Worm (Caenorhabditis elegans) whole organism, young adult: ENCODE measurements around the gene C55B6.7.

Source experiments
- B0035.1 ChIP-seq: sonication (generic microtip); optimal IDR thresholded peaks from 2 replicates; lab custom pipeline; 2016; ENCODE audit warnings: missing genetic modification characterization, mild to moderate bottlenecking, missing compliant biosample characterization, missing genotype, missing genetic modification reagents
- C17E4.6 ChIP-seq: fragments of 200-800 bp; sonication (Bioruptor generic); IDR thresholded peaks from 2 replicates; pipeline ENCODE4 v1.3.6; 2022; ENCODE audit warnings: missing genetic modification reagents, missing genetic modification characterization, missing compliant biosample characterization
- F37B4.10 ChIP-seq: fragments of 200-800 bp; sonication (Bioruptor generic); IDR thresholded peaks from 2 replicates; pipeline ENCODE4 v1.3.6; 2022; ENCODE audit warnings: missing genetic modification characterization, missing compliant biosample characterization
- F39B2.1 ChIP-seq: fragments of 200-800 bp; sonication (Bioruptor generic); IDR thresholded peaks from 2 replicates; pipeline ENCODE4 v1.3.6; 2022; ENCODE audit warnings: missing genetic modification reagents, missing genetic modification characterization, missing compliant biosample characterization
- Y53F4B.3 ChIP-seq: fragments of 200-800 bp; sonication (Bioruptor generic); IDR thresholded peaks from 2 replicates; pipeline ENCODE4 v1.3.6; 2022; ENCODE audit warnings: missing genetic modification reagents, missing genetic modification characterization, missing compliant biosample characterization
- akir-1 ChIP-seq: fragments of 200-800 bp; sonication (Bioruptor generic); optimal IDR thresholded peaks from 2 replicates; lab custom pipeline; 2018; ENCODE audit warnings: mild to moderate bottlenecking, missing genetic modification characterization, moderate library complexity, missing compliant biosample characterization
- ama-1 ChIP-seq, 3 experiments: fragments of 150-350 bp in 1 of 3; sonication (generic microtip) in 2 of 3; optimal IDR thresholded peaks; 2 replicates each; lab custom pipeline; 2014 to 2018; ENCODE audit warnings: missing biosample characterization in 2 of 3, missing genetic modification characterization in 2 of 3, missing genetic modification reagents in 2 of 3
- aptf-3 ChIP-seq: fragments of 200-800 bp; sonication (Bioruptor generic); IDR thresholded peaks from 2 replicates; pipeline ENCODE4 v1.3.6; 2022; ENCODE audit warnings: missing genetic modification characterization, missing compliant biosample characterization
- ccch-3 ChIP-seq: fragments of 200-800 bp; sonication (Bioruptor generic); optimal IDR thresholded peaks from 2 replicates; lab custom pipeline; 2018; ENCODE audit warnings: mild to moderate bottlenecking, missing genetic modification characterization, missing compliant biosample characterization
- cebp-1 ChIP-seq, 2 experiments: fragments of 200-800 bp in 1 of 2; sonication (Bioruptor generic) in 1 of 2; sonication (generic microtip) in 1 of 2; IDR thresholded peaks in 1 of 2; optimal IDR thresholded peaks in 1 of 2; 2 replicates each; pipeline versions ENCODE4 v1.3.6 to Lab custom; 2017 to 2022; ENCODE audit warnings: missing compliant biosample characterization in 2 of 2, missing genetic modification characterization in 2 of 2, mild to moderate bottlenecking in 1 of 2, missing genetic modification reagents in 1 of 2, moderate library complexity in 1 of 2
- ceh-40 ChIP-seq: fragments of 200-800 bp; sonication (Bioruptor generic); IDR thresholded peaks from 2 replicates; pipeline ENCODE4 v1.3.6; 2022; ENCODE audit warnings: missing genetic modification characterization, missing compliant biosample characterization
- dox-1 ChIP-seq: fragments of 200-800 bp; sonication (Bioruptor generic); IDR thresholded peaks from 2 replicates; pipeline ENCODE4 v1.3.6; 2022; ENCODE audit warnings: missing genetic modification reagents, missing genetic modification characterization, missing compliant biosample characterization
- egl-18 ChIP-seq: fragments of 200-800 bp; sonication (Bioruptor generic); IDR thresholded peaks from 2 replicates; pipeline ENCODE4 v1.3.6; 2022; ENCODE audit warnings: missing genetic modification reagents, missing genetic modification characterization, missing compliant biosample characterization
- fkh-3 ChIP-seq: sonication (generic microtip); optimal IDR thresholded peaks from 2 replicates; lab custom pipeline; 2016; ENCODE audit warnings: mild to moderate bottlenecking, missing genetic modification characterization, missing compliant biosample characterization
- gei-17 ChIP-seq: fragments of 200-800 bp; sonication (Bioruptor generic); optimal IDR thresholded peaks from 2 replicates; lab custom pipeline; 2018; ENCODE audit warnings: mild to moderate bottlenecking, missing genetic modification characterization, missing compliant biosample characterization
- hmg-1.2 ChIP-seq: fragments of 200-800 bp; sonication (Bioruptor generic); IDR thresholded peaks from 2 replicates; pipeline ENCODE4 v1.3.6; 2022; ENCODE audit warnings: missing genetic modification reagents, missing genetic modification characterization, missing compliant biosample characterization
- lin-35 ChIP-seq, 3 experiments: fragments of 150-350 bp in 2 of 3; sonication (generic microtip) in 1 of 3; optimal IDR thresholded peaks; 2 replicates each; lab custom pipeline; 2014 to 2018; ENCODE audit warnings: missing biosample characterization in 3 of 3, missing genetic modification characterization in 3 of 3, missing genetic modification reagents in 3 of 3
- lir-1 ChIP-seq: fragments of 200-800 bp; sonication (Bioruptor generic); conservative IDR thresholded peaks from 2 replicates; pipeline ENCODE4 v1.3.6; 2022; ENCODE audit warnings: missing genetic modification reagents, missing genetic modification characterization, missing compliant biosample characterization
- lsy-27 ChIP-seq: sonication (generic microtip); optimal IDR thresholded peaks from 2 replicates; lab custom pipeline; 2017; ENCODE audit warnings: missing genetic modification characterization, mild to moderate bottlenecking, missing compliant biosample characterization, antibody characterized with exemption, missing genotype, borderline replicate concordance; ENCODE audit not compliant: insufficient read depth
- mcd-1 ChIP-seq: fragments of 200-800 bp; sonication (Bioruptor generic); IDR thresholded peaks from 2 replicates; pipeline ENCODE4 v1.3.6; 2022; ENCODE audit warnings: missing genetic modification reagents, missing genetic modification characterization, missing compliant biosample characterization
- mel-28 ChIP-seq: sonication (generic microtip); optimal IDR thresholded peaks from 2 replicates; lab custom pipeline; 2016; ENCODE audit warnings: borderline replicate concordance, mild to moderate bottlenecking, missing genetic modification characterization, missing compliant biosample characterization
- nfya-1 ChIP-seq: sonication (generic microtip); optimal IDR thresholded peaks from 2 replicates; lab custom pipeline; 2017; ENCODE audit warnings: antibody characterized with exemption, missing compliant biosample characterization, missing genetic modification characterization, borderline replicate concordance; ENCODE audit not compliant: insufficient read depth
- nhr-120 ChIP-seq: fragments of 200-800 bp; sonication (Bioruptor generic); IDR thresholded peaks from 2 replicates; pipeline ENCODE4 v1.3.6; 2022; ENCODE audit warnings: missing genetic modification characterization, missing compliant biosample characterization
- nhr-80 ChIP-seq: sonication (generic microtip); optimal IDR thresholded peaks from 2 replicates; lab custom pipeline; 2016; ENCODE audit warnings: missing genetic modification characterization, missing compliant biosample characterization
- rcor-1 ChIP-seq: fragments of 200-800 bp; sonication (Bioruptor generic); IDR thresholded peaks from 2 replicates; pipeline ENCODE4 v1.3.6; 2022; ENCODE audit warnings: missing genetic modification reagents, missing genetic modification characterization, missing compliant biosample characterization
- rec-8 ChIP-seq, 2 experiments: sonication (generic microtip); optimal IDR thresholded peaks; 2 replicates each; lab custom pipeline; 2016; ENCODE audit warnings: mild to moderate bottlenecking in 2 of 2, missing genetic modification characterization in 2 of 2, missing genetic modification reagents in 2 of 2, missing genotype in 2 of 2, missing biosample characterization in 1 of 2, missing compliant biosample characterization in 1 of 2, moderate library complexity in 1 of 2
- repo-1 ChIP-seq: sonication (generic microtip); optimal IDR thresholded peaks from 2 replicates; lab custom pipeline; 2017; ENCODE audit warnings: mild to moderate bottlenecking, missing genetic modification characterization, missing compliant biosample characterization
- rpc-1 ChIP-seq, 2 experiments: fragments of 150-350 bp in 1 of 2; sonication (generic microtip) in 1 of 2; optimal IDR thresholded peaks; 2 replicates each; lab custom pipeline; 2014 to 2018; ENCODE audit warnings: missing biosample characterization in 1 of 2, missing genetic modification characterization in 1 of 2, missing genetic modification reagents in 1 of 2, missing genotype in 1 of 2
- snpc-1.1 ChIP-seq: sonication (generic microtip); optimal IDR thresholded peaks from 2 replicates; lab custom pipeline; 2017; ENCODE audit warnings: missing genetic modification characterization, mild to moderate bottlenecking, missing compliant biosample characterization, antibody characterized with exemption, moderate library complexity, missing genotype, missing genetic modification reagents; ENCODE audit not compliant: insufficient read depth
- snpc-3.4 ChIP-seq: sonication (generic microtip); optimal IDR thresholded peaks from 2 replicates; lab custom pipeline; 2017; ENCODE audit warnings: missing genetic modification characterization, mild to moderate bottlenecking, missing compliant biosample characterization, antibody characterized with exemption, moderate library complexity, missing genotype, missing genetic modification reagents
- tbp1 ChIP-seq: fragments of 200-800 bp; sonication (Bioruptor generic); optimal IDR thresholded peaks from 2 replicates; lab custom pipeline; 2018; ENCODE audit warnings: mild to moderate bottlenecking, missing genetic modification characterization, missing compliant biosample characterization
- tlf-1 ChIP-seq: fragments of 200-800 bp; sonication (Bioruptor generic); optimal IDR thresholded peaks from 2 replicates; lab custom pipeline; 2018; ENCODE audit warnings: mild to moderate bottlenecking, missing genetic modification characterization, missing compliant biosample characterization
- zim-3 ChIP-seq: sonication (generic microtip); optimal IDR thresholded peaks from 2 replicates; lab custom pipeline; 2017; ENCODE audit warnings: mild to moderate bottlenecking, missing genetic modification characterization, moderate library complexity, missing compliant biosample characterization
- ztf-3 ChIP-seq: fragments of 200-800 bp; sonication (Bioruptor generic); optimal IDR thresholded peaks from 2 replicates; lab custom pipeline; 2018; ENCODE audit warnings: mild to moderate bottlenecking, missing genetic modification characterization, missing compliant biosample characterization

C55B6.7 gene

ce11 chrX:7175389-7175788, 16.4 kb downstream of the C55B6.7 start:
- TF ChIP-seq B0035.1 (tag; lab: Kevin White, UChicago) (no peak), ztf-3 (no peak), lir-1 (GFP tag; lab: Robert Waterston, UW) (no peak), F37B4.10 (GFP tag; lab: Robert Waterston, UW) (no peak), ama-1 (optimal IDR thresholded peaks at IDR 0.05; lab: Kevin White, UChicago) (no peak), ama-1 (GFP tag; optimal IDR thresholded peaks at IDR 0.05; lab: Kevin White, UChicago) (no peak), F39B2.1 (no peak), cebp-1 (GFP tag; IDR thresholded peaks at IDR 0.05; lab: Robert Waterston, UW) (no peak), cebp-1 (tag; optimal IDR thresholded peaks at IDR 0.05; lab: Kevin White, UChicago) (no peak), tlf-1 (GFP tag; lab: Kevin White, UChicago) (no peak), Y53F4B.3 (GFP tag; lab: Robert Waterston, UW) (no peak), lsy-27 (tag; lab: Kevin White, UChicago) (no peak), rec-8 (tag; optimal IDR thresholded peaks at IDR 0.05; lab: Kevin White, UChicago) (no peak), nfya-1 (tag; lab: Kevin White, UChicago) (no peak), mcd-1 (no peak), tbp1 (GFP tag; lab: Kevin White, UChicago) (no peak), ccch-3 (GFP tag; lab: Kevin White, UChicago) (no peak), C17E4.6 (no peak), hmg-1.2 (no peak), akir-1 (GFP tag; lab: Kevin White, UChicago) (no peak), snpc-3.4 (tag; lab: Kevin White, UChicago) (no peak)

- TF ChIP-seq ccch-3 (GFP tag; lab: Kevin White, UChicago) (no peak), mel-28 (tag; lab: Kevin White, UChicago) (no peak), egl-18 (GFP tag; lab: Robert Waterston, UW) (no peak), ama-1 (optimal IDR thresholded peaks at IDR 0.05; lab: Kevin White, UChicago) (no peak), ama-1 (GFP tag; optimal IDR thresholded peaks at IDR 0.05; lab: Kevin White, UChicago) (no peak), rec-8 (tag; optimal IDR thresholded peaks at IDR 0.05; lab: Kevin White, UChicago) (no peak), nhr-80 (peak; percentile 83), fkh-3 (tag; lab: Kevin White, UChicago) (no peak), hmg-1.2 (no peak), dox-1 (GFP tag; lab: Robert Waterston, UW) (0 out of 2 replicates have a peak, but pooled peaks have one; percentile 34), rpc-1 (optimal IDR thresholded peaks at IDR 0.05; lab: Kevin White, UChicago) (no peak), rpc-1 (tag; optimal IDR thresholded peaks at IDR 0.05; lab: Kevin White, UChicago) (no peak), zim-3 (tag; lab: Kevin White, UChicago) (no peak)
These were observed 21.0 kb downstream of the C55B6.7 start, which contains the start of gene bar-1 for ce11 chrX:7170575-7171297. bar-1 (minus strand) TSS chrX:7170625.

ce11 chrX:7162764-7163163, 29.0 kb downstream of the C55B6.7 start:
- TF ChIP-seq rcor-1 (GFP tag; lab: Robert Waterston, UW) (no peak), snpc-1.1 (tag; lab: Kevin White, UChicago) (no peak), ceh-40 (no peak), aptf-3 (GFP tag; lab: Robert Waterston, UW) (no peak), repo-1 (tag; lab: Kevin White, UChicago) (no peak), gei-17 (GFP tag; lab: Kevin White, UChicago) (no peak), nhr-120 (GFP tag; lab: Robert Waterston, UW) (no peak), lin-35 (GFP tag; optimal IDR thresholded peaks at IDR 0.05; lab: Kevin White, UChicago) (no peak)
